Fruit fly (Drosophila melanogaster): ENCODE results near the gene CG5139.

Gene CG5139

dm6 chr2L:1211528-1211927 lies 12.5 kb upstream of the CG5139 start:
- TF ChIP-seq CG8319 (GFP tag; optimal IDR thresholded peaks at IDR 0.05) (no peak), Hr4 (GFP tag; optimal IDR thresholded peaks at IDR 0.05) (no peak), CG8632 (GFP tag; optimal IDR thresholded peaks at IDR 0.05) (no peak), CG16779 (tag; optimal IDR thresholded peaks at IDR 0.05) (no peak)

- TF ChIP-seq eg (GFP tag; IDR thresholded peaks at IDR 0.05) (0 out of 3 replicates have a peak, but pooled peaks have one; percentile 6), Hr4 (GFP tag; optimal IDR thresholded peaks at IDR 0.05) (peak; percentile 19), CG10669 (GFP tag; optimal IDR thresholded peaks at IDR 0.05) (no peak), CG11294 (GFP tag; IDR thresholded peaks at IDR 0.05) (no peak), esn (GFP tag; optimal IDR thresholded peaks at IDR 0.05) (peak; percentile 34), CG32006 (GFP tag; optimal IDR thresholded peaks at IDR 0.05) (peak; percentile 17), Met (GFP tag; optimal IDR thresholded peaks at IDR 0.05) (peak; percentile 24), OdsH (GFP tag; optimal IDR thresholded peaks at IDR 0.05) (peak; percentile 45), CG31627 (GFP tag; optimal IDR thresholded peaks at IDR 0.05) (no peak), svp (GFP tag) (peak; percentile 59), Hr39 (GFP tag; optimal IDR thresholded peaks at IDR 0.05) (peak; percentile 3), Eip78C (GFP tag) (peak; percentile 48), CG1621 (tag; optimal IDR thresholded peaks at IDR 0.05) (no peak)
These were observed 8.4 kb upstream of the CG5139 start for dm6 chr2L:1207432-1207831.

- peak; percentile 21 for TF ChIP-seq CG6792 (GFP tag; optimal IDR thresholded peaks at IDR 0.05)
- TF ChIP-seq OdsH (GFP tag; optimal IDR thresholded peaks at IDR 0.05) = peak; percentile 12
- TF ChIP-seq CG11294 (GFP tag; IDR thresholded peaks at IDR 0.05) = no peak
- TF ChIP-seq svp (GFP tag) = peak; percentile 45
- TF ChIP-seq eg (GFP tag; IDR thresholded peaks at IDR 0.05) = 0 out of 3 replicates have a peak, but pooled peaks have one; percentile 12
- TF ChIP-seq CG16779 (tag; optimal IDR thresholded peaks at IDR 0.05) = no peak
- no peak for TF ChIP-seq CG31627 (GFP tag; optimal IDR thresholded peaks at IDR 0.05)
- TF ChIP-seq Eip78C (GFP tag) = peak; percentile 63
- TF ChIP-seq esn (GFP tag; optimal IDR thresholded peaks at IDR 0.05) = no peak
- no peak for TF ChIP-seq CG10631 (GFP tag; optimal IDR thresholded peaks at IDR 0.05)
- no peak for TF ChIP-seq CG6163 (GFP tag; IDR thresholded peaks at IDR 0.05)
- no peak for TF ChIP-seq Hr4 (GFP tag; optimal IDR thresholded peaks at IDR 0.05)
- peak; percentile 4 for TF ChIP-seq CG34406 (GFP tag; optimal IDR thresholded peaks at IDR 0.05)
- no peak for TF ChIP-seq CG10669 (GFP tag; optimal IDR thresholded peaks at IDR 0.05)
- no peak for TF ChIP-seq CG8119 (GFP tag; IDR thresholded peaks at IDR 0.05)
- no peak for TF ChIP-seq CG11762 (GFP tag; optimal IDR thresholded peaks at IDR 0.05; ENCODE audit: insufficient read depth)
- TF ChIP-seq CG6808 (GFP tag; optimal IDR thresholded peaks at IDR 0.05) = no peak
- peak; percentile 4 for TF ChIP-seq CG8632 (GFP tag; optimal IDR thresholded peaks at IDR 0.05)
- no peak for TF ChIP-seq fkh (GFP tag; optimal IDR thresholded peaks at IDR 0.05)
- TF ChIP-seq Sox15 (GFP tag; optimal IDR thresholded peaks at IDR 0.05) = no peak
- TF ChIP-seq Eip75B (GFP tag; optimal IDR thresholded peaks at IDR 0.05) = no peak
- TF ChIP-seq pdm3 (GFP tag; optimal IDR thresholded peaks at IDR 0.05) = no peak
These were observed 4.8 kb upstream of the CG5139 start, which contains the start of gene CG14342 for dm6 chr2L:1203915-1204314. CG14342 (plus strand) TSS chr2L:1204215.

- TF ChIP-seq Eip78C (GFP tag) (peak; percentile 2), CG31627 (GFP tag; optimal IDR thresholded peaks at IDR 0.05) (no peak)
These were observed 3.4 kb upstream of the CG5139 start for dm6 chr2L:1202445-1202844.

dm6 chr2L:1201396-1201837 lies 2.4 kb upstream of the CG5139 start:
- TF ChIP-seq CG6163 (GFP tag; IDR thresholded peaks at IDR 0.05) = no peak
- TF ChIP-seq vri (GFP tag; optimal IDR thresholded peaks at IDR 0.05) = peak; percentile 11

dm6 chr2L:1199912-1200721 lies 1.1 kb upstream of the CG5139 start, which contains the start of the genes CG43349 and CG5011:
CG43349 (plus strand) TSS chr2L:1200205.
CG5011 (plus strand) TSS chr2L:1200671.
- TF ChIP-seq Ets96B (tag; optimal IDR thresholded peaks at IDR 0.05) = no peak
- TF ChIP-seq Smox (GFP tag; optimal IDR thresholded peaks at IDR 0.05) = no peak
- TF ChIP-seq acj6 (GFP tag; optimal IDR thresholded peaks at IDR 0.05) = no peak
- no peak for TF ChIP-seq OdsH (GFP tag; optimal IDR thresholded peaks at IDR 0.05)
- no peak for TF ChIP-seq fd59A (GFP tag; optimal IDR thresholded peaks at IDR 0.05)
- TF ChIP-seq CG34406 (GFP tag; optimal IDR thresholded peaks at IDR 0.05) = no peak
- no peak for TF ChIP-seq CG6854 (GFP tag; optimal IDR thresholded peaks at IDR 0.05)
- no peak for TF ChIP-seq CG9139 (GFP tag; optimal IDR thresholded peaks at IDR 0.05)
- no peak for TF ChIP-seq Eip78C (GFP tag)
- TF ChIP-seq Sox15 (GFP tag; optimal IDR thresholded peaks at IDR 0.05) = no peak
- TF ChIP-seq CG3032 (tag; optimal IDR thresholded peaks at IDR 0.05) = no peak
- TF ChIP-seq CG3919 (GFP tag; optimal IDR thresholded peaks at IDR 0.05) = no peak
- no peak for TF ChIP-seq topi (GFP tag; optimal IDR thresholded peaks at IDR 0.05)
